Fruit fly (Drosophila melanogaster) whole organism, embryonic: Measurements from ENCODE around the gene CG3342.

ENCODE experiments used
- Antp ChIP-seq: fragments of 200-800 bp; sonication (Bioruptor generic); optimal IDR thresholded peaks from 3 replicates; lab custom pipeline; 2016; ENCODE audit warnings: missing biosample characterization, missing genetic modification characterization
- Atf6 ChIP-seq: fragments of 200-800 bp; sonication (Bioruptor generic); IDR thresholded peaks from 2 replicates; pipeline ENCODE4 v1.3.6; 2022; ENCODE audit warnings: missing biosample characterization, missing genetic modification characterization
- CG10366 ChIP-seq: fragments of 200-800 bp; sonication (Bioruptor generic); IDR thresholded peaks from 2 replicates; pipeline ENCODE4 v1.3.6; 2022; ENCODE audit warnings: missing biosample characterization, missing genetic modification characterization
- CG14860 ChIP-seq: fragments of 200-800 bp; sonication (Bioruptor generic); IDR thresholded peaks from 3 replicates; pipeline ENCODE4 v1.3.6; 2022; ENCODE audit warnings: missing biosample characterization, missing genetic modification characterization; ENCODE audit not compliant: partially characterized antibody
- CG16779 ChIP-seq: fragments of 200-800 bp; sonication (Bioruptor generic); IDR thresholded peaks from 2 replicates; pipeline ENCODE4 v1.3.6; 2022; ENCODE audit warnings: missing biosample characterization, missing genetic modification characterization
- CG17186 ChIP-seq: fragments of 200-800 bp; sonication (Bioruptor generic); optimal IDR thresholded peaks from 3 replicates; lab custom pipeline; 2017; ENCODE audit warnings: missing biosample characterization, missing genetic modification reagents, missing genetic modification characterization
- CG17361 ChIP-seq: fragments of 200-800 bp; sonication (Bioruptor generic); IDR thresholded peaks from 3 replicates; pipeline ENCODE4 v1.3.6; 2022; ENCODE audit warnings: missing biosample characterization, missing genetic modification characterization
- CG18476 ChIP-seq: fragments of 200-800 bp; sonication (Bioruptor generic); optimal IDR thresholded peaks from 2 replicates; lab custom pipeline; 2016; ENCODE audit warnings: missing biosample characterization, mild to moderate bottlenecking, missing genetic modification characterization
- CG30020 ChIP-seq: fragments of 200-800 bp; optimal IDR thresholded peaks from 2 replicates; lab custom pipeline; 2019; ENCODE audit warnings: missing biosample characterization, mild to moderate bottlenecking, missing genetic modification characterization, moderate library complexity
- CG3281 ChIP-seq: fragments of 200-800 bp; sonication (Bioruptor generic); optimal IDR thresholded peaks from 3 replicates; lab custom pipeline; 2017; ENCODE audit warnings: missing biosample characterization, mild to moderate bottlenecking, missing genetic modification characterization
- CG3847 ChIP-seq: fragments of 200-800 bp; sonication (Bioruptor generic); IDR thresholded peaks from 2 replicates; pipeline ENCODE4 v1.3.6; 2022; ENCODE audit warnings: missing biosample characterization, missing genetic modification characterization
- CG3995 ChIP-seq: fragments of 200-800 bp; sonication (Bioruptor generic); optimal IDR thresholded peaks from 3 replicates; lab custom pipeline; 2016; ENCODE audit warnings: missing biosample characterization, missing genetic modification characterization
- CG4360 ChIP-seq: fragments of 200-800 bp; sonication (Bioruptor generic); IDR thresholded peaks from 2 replicates; pipeline ENCODE4 v1.3.6; 2022; ENCODE audit warnings: missing biosample characterization, missing genetic modification characterization
- CG4854 ChIP-seq: fragments of 200-800 bp; sonication (Bioruptor generic); optimal IDR thresholded peaks from 2 replicates; lab custom pipeline; 2016; ENCODE audit warnings: missing biosample characterization, missing genetic modification characterization, inconsistent platforms
- CG5245 ChIP-seq: fragments of 200-800 bp; sonication (Bioruptor generic); optimal IDR thresholded peaks from 3 replicates; lab custom pipeline; 2016; ENCODE audit warnings: missing biosample characterization, missing genetic modification characterization
- CG6175 ChIP-seq: fragments of 200-800 bp; sonication (Bioruptor generic); IDR thresholded peaks from 3 replicates; pipeline ENCODE4 v1.3.6; 2022; ENCODE audit warnings: missing biosample characterization, missing genetic modification characterization
- CG8388 ChIP-seq: fragments of 200-800 bp; sonication (Bioruptor generic); optimal IDR thresholded peaks from 2 replicates; lab custom pipeline; 2019; ENCODE audit warnings: missing biosample characterization, mild to moderate bottlenecking, missing genetic modification characterization, moderate library complexity
- CG8478 ChIP-seq: fragments of >200 bp; optimal IDR thresholded peaks from 2 replicates; lab custom pipeline; 2018
- CG9932 ChIP-seq: fragments of 200-800 bp; sonication (Bioruptor generic); IDR thresholded peaks from 2 replicates; pipeline ENCODE4 v1.3.6; 2022; ENCODE audit warnings: missing biosample characterization, missing genetic modification characterization
- CTCF ChIP-seq: fragments of 200-800 bp; sonication (Bioruptor generic); optimal IDR thresholded peaks from 2 replicates; lab custom pipeline; 2017; ENCODE audit warnings: missing biosample characterization, mild to moderate bottlenecking, missing genetic modification characterization, moderate library complexity
- Dad ChIP-seq: fragments of 200-800 bp; sonication (Bioruptor generic); optimal IDR thresholded peaks from 3 replicates; lab custom pipeline; 2016; ENCODE audit warnings: missing biosample characterization, missing genetic modification characterization
- Dfd ChIP-seq, 2 experiments: fragments of >200 bp; optimal IDR thresholded peaks; 2 replicates each; lab custom pipeline; 2017; ENCODE audit warnings: missing biosample characterization in 2 of 2, missing genetic modification characterization in 2 of 2
- Drgx ChIP-seq: fragments of 200-800 bp; sonication (Bioruptor generic); IDR thresholded peaks from 2 replicates; pipeline ENCODE4 v1.3.6; 2022; ENCODE audit warnings: missing biosample characterization, missing genetic modification characterization
- Fer1 ChIP-seq: fragments of 200-800 bp; sonication (Bioruptor generic); optimal IDR thresholded peaks from 2 replicates; lab custom pipeline; 2017; ENCODE audit warnings: missing biosample characterization, mild to moderate bottlenecking, missing genetic modification characterization
- Fer3 ChIP-seq: fragments of 200-800 bp; sonication (Bioruptor generic); optimal IDR thresholded peaks from 2 replicates; lab custom pipeline; 2018; ENCODE audit warnings: missing biosample characterization, mild to moderate bottlenecking, missing genetic modification characterization, moderate library complexity
- HLH3B ChIP-seq: fragments of 200-800 bp; sonication (Bioruptor generic); IDR thresholded peaks from 2 replicates; pipeline ENCODE4 v1.3.6; 2022; ENCODE audit warnings: missing biosample characterization, missing genetic modification characterization
- HLHmδ ChIP-seq: fragments of 200-800 bp; sonication (Bioruptor generic); optimal IDR thresholded peaks from 2 replicates; lab custom pipeline; 2018; ENCODE audit warnings: missing biosample characterization, mild to moderate bottlenecking, missing genetic modification characterization, moderate library complexity
- bsh ChIP-seq, 2 experiments: fragments of 200-800 bp; sonication (Bioruptor generic); optimal IDR thresholded peaks; 2 replicates each; lab custom pipeline; 2017 to 2018; ENCODE audit warnings: mild to moderate bottlenecking in 2 of 2, missing biosample characterization in 2 of 2, missing genetic modification characterization in 2 of 2, moderate library complexity in 1 of 2
- cas ChIP-seq: fragments of 200-800 bp; sonication (Bioruptor generic); IDR thresholded peaks from 2 replicates; pipeline ENCODE4 v1.3.6; 2022; ENCODE audit warnings: missing biosample characterization, missing genetic modification characterization
- chm ChIP-seq: fragments of 200-800 bp; sonication (Bioruptor generic); IDR thresholded peaks from 2 replicates; pipeline ENCODE4 v1.3.6; 2022; ENCODE audit warnings: missing biosample characterization, missing genetic modification characterization
- dan ChIP-seq: fragments of 200-800 bp; sonication (Bioruptor generic); IDR thresholded peaks from 2 replicates; pipeline ENCODE4 v1.3.6; 2022; ENCODE audit warnings: missing biosample characterization, missing genetic modification characterization
- dm ChIP-seq: fragments of 200-800 bp; sonication (Bioruptor generic); optimal IDR thresholded peaks from 3 replicates; lab custom pipeline; 2016; ENCODE audit warnings: missing biosample characterization, missing genetic modification characterization
- dmrt11E ChIP-seq: fragments of 200-800 bp; sonication (Bioruptor generic); optimal IDR thresholded peaks from 3 replicates; lab custom pipeline; 2018; ENCODE audit warnings: missing biosample characterization, mild to moderate bottlenecking, missing genetic modification characterization, moderate library complexity
- dmrt99B ChIP-seq: fragments of 200-800 bp; sonication (Bioruptor generic); optimal IDR thresholded peaks from 2 replicates; lab custom pipeline; 2018; ENCODE audit warnings: missing biosample characterization, mild to moderate bottlenecking, missing genetic modification characterization, moderate library complexity
- esg ChIP-seq: fragments of 200-800 bp; sonication (Bioruptor generic); conservative IDR thresholded peaks from 2 replicates; pipeline ENCODE4 v1.3.6; 2022; ENCODE audit warnings: missing biosample characterization, missing genetic modification characterization
- fu2 ChIP-seq: fragments of 200-800 bp; sonication (Bioruptor generic); optimal IDR thresholded peaks from 2 replicates; lab custom pipeline; 2016; ENCODE audit warnings: missing biosample characterization, missing genetic modification characterization
- gem ChIP-seq: fragments of 200-800 bp; sonication (Bioruptor generic); optimal IDR thresholded peaks from 2 replicates; lab custom pipeline; 2019; ENCODE audit warnings: missing biosample characterization, mild to moderate bottlenecking, missing genetic modification characterization, moderate library complexity
- hbn ChIP-seq: fragments of 200-800 bp; sonication (Bioruptor generic); IDR thresholded peaks from 2 replicates; pipeline ENCODE4 v1.3.6; 2022; ENCODE audit warnings: missing biosample characterization, missing genetic modification characterization; ENCODE audit not compliant: partially characterized antibody
- lab ChIP-seq: fragments of 200-800 bp; sonication (Bioruptor generic); optimal IDR thresholded peaks from 3 replicates; lab custom pipeline; 2017; ENCODE audit warnings: missing biosample characterization, missing genetic modification characterization, mild to moderate bottlenecking, moderate library complexity, missing genetic modification reagents
- otp ChIP-seq: fragments of 200-800 bp; sonication (Bioruptor generic); IDR thresholded peaks from 3 replicates; pipeline ENCODE4, ENCODE4 v1.3.6; 2022; ENCODE audit warnings: missing biosample characterization, missing genetic modification characterization
- pan ChIP-seq, 4 experiments: fragments of >200 bp in 3 of 4; fragments of 200-800 bp in 1 of 4; sonication (Bioruptor generic) in 1 of 4; optimal IDR thresholded peaks in 3 of 4; IDR thresholded peaks in 1 of 4; 2 replicates each; pipeline versions ENCODE4 v1.3.6 to Lab custom; 2017 to 2022; ENCODE audit warnings: missing biosample characterization in 2 of 4, missing genetic modification characterization in 2 of 4, mixed read lengths in 1 of 4
- peb ChIP-seq: fragments of 200-800 bp; sonication (Bioruptor generic); IDR thresholded peaks from 2 replicates; pipeline ENCODE4 v1.3.6; 2022; ENCODE audit warnings: missing biosample characterization, missing genetic modification characterization
- pnt ChIP-seq: fragments of 200-800 bp; sonication (Bioruptor generic); optimal IDR thresholded peaks from 3 replicates; lab custom pipeline; 2016; ENCODE audit warnings: missing biosample characterization, missing genetic modification characterization
- pum ChIP-seq: fragments of 200-800 bp; sonication (Bioruptor generic); optimal IDR thresholded peaks from 2 replicates; lab custom pipeline; 2016; ENCODE audit warnings: missing biosample characterization, missing genetic modification characterization
- ro ChIP-seq: fragments of 200-800 bp; sonication (Bioruptor generic); IDR thresholded peaks from 2 replicates; pipeline ENCODE4 v1.3.6; 2022; ENCODE audit warnings: missing biosample characterization, missing genetic modification characterization
- schlank ChIP-seq: fragments of 200-800 bp; sonication (Bioruptor generic); optimal IDR thresholded peaks from 2 replicates; lab custom pipeline; 2018; ENCODE audit warnings: missing biosample characterization, mild to moderate bottlenecking, missing genetic modification characterization
- sens ChIP-seq: fragments of 200-800 bp; sonication (Bioruptor generic); peaks from one replicate; lab custom pipeline; 2016; ENCODE audit warnings: missing biosample characterization, missing genetic modification characterization
- tx ChIP-seq: fragments of 200-800 bp; sonication (Bioruptor generic); optimal IDR thresholded peaks from 2 replicates; lab custom pipeline; 2016; ENCODE audit warnings: missing biosample characterization, missing genetic modification characterization
- yki ChIP-seq: fragments of >200 bp; optimal IDR thresholded peaks from 3 replicates; lab custom pipeline; 2018
- zen ChIP-seq: fragments of 200-800 bp; sonication (Bioruptor generic); optimal IDR thresholded peaks from 3 replicates; lab custom pipeline; 2018; ENCODE audit warnings: missing biosample characterization, mild to moderate bottlenecking, missing genetic modification characterization, moderate library complexity
- zfh1 ChIP-seq: fragments of 200-800 bp; sonication (Bioruptor generic); IDR thresholded peaks from 3 replicates; pipeline ENCODE4 v1.3.6; 2022; ENCODE audit warnings: missing biosample characterization, missing genetic modification characterization

The CG3342 gene

DNA sequence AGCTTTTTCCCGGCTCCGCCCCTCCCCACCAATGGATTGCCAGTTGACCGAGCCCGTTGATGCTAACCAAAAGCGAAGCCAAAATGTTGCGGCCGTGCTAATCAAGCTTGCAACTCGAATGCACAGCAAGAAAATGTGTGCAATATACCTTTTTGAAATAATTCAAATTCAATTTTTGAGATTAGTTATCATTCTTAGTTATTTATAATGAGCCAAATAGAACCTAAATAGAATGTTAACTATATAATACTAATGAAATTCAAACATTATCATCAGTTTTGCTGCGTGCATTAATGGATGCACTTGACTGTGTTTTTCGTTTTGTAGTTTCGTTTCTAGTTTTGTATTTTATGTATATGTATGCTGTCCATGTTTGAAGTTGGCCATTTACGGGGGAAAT lies 14.6 kb upstream of the CG3342 start (continued):
- TF ChIP-seq CG4854 (GFP tag; lab: Kevin White, UChicago) (no peak), Fer1 (GFP tag; lab: Kevin White, UChicago) (peak; percentile 14), Dfd (GFP tag; optimal IDR thresholded peaks at IDR 0.05; lab: Kevin White, UChicago) (no peak), tx (GFP tag; lab: Kevin White, UChicago) (no peak), CG14860 (GFP tag; lab: Robert Waterston, UW) (no peak), bsh (GFP tag; optimal IDR thresholded peaks at IDR 0.05; lab: Kevin White, UChicago) (peak in 1 of 2 experiments; percentile 55), pum (GFP tag; lab: Kevin White, UChicago) (no peak), dm (no peak), dan (GFP tag; lab: Robert Waterston, UW) (no peak), CG3847 (no peak), fu2 (GFP tag; lab: Kevin White, UChicago) (no peak), CG3995 (GFP tag; lab: Kevin White, UChicago) (no peak), CG5245 (no peak), CG8388 (GFP tag; lab: Kevin White, UChicago) (peak; percentile 41), CG17186 (GFP tag; lab: Kevin White, UChicago) (no peak), CG16779 (GFP tag; lab: Robert Waterston, UW) (no peak), Dad (no peak), hbn (no peak), esg (GFP tag; lab: Robert Waterston, UW) (peak; percentile 39), pnt (GFP tag; lab: Kevin White, UChicago) (no peak), yki (lab: Kevin White, UChicago) (no peak), lab (GFP tag; lab: Kevin White, UChicago) (peak; percentile 31), CG8478 (lab: Kevin White, UChicago) (no peak), schlank (tag; lab: Kevin White, UChicago) (no peak), dmrt99B (tag; lab: Kevin White, UChicago) (peak; percentile 80), CG6175 (GFP tag; lab: Robert Waterston, UW) (peak; percentile 64; the same call in 1 of the 3 replicates), CG10366 (GFP tag; lab: Robert Waterston, UW) (peak; percentile 47; the same call in 1 of the 2 replicates), sens (peak; percentile 72), CG17361 (GFP tag; lab: Robert Waterston, UW) (peak; percentile 34; the same call in 1 of the 3 replicates), cas (GFP tag; lab: Robert Waterston, UW) (no peak), HLH3B (GFP tag; lab: Robert Waterston, UW) (peak; percentile 50; the same call in 1 of the 2 replicates), CG4360 (GFP tag; lab: Robert Waterston, UW) (no peak), ro (GFP tag; lab: Robert Waterston, UW) (no peak)

DNA sequence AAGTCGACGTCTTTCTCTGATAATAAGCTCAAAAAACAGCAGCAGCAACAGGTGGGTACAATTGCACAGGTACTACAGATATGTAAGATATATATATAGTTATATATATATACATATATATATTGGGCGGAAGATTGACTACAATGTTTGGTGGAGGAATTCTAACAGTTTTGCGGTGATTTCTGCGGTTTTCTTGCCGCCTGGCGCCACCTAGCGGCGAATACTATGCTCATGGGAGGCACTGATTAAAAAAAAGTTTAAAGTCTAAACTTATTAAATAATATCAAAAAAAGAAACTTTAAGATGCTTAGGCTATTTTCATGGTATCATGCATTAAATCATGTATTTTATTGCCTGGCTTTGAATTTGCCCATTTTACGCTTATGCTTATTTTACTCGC lies 13.6 kb upstream of the CG3342 start:
- TF ChIP-seq Antp (GFP tag; lab: Kevin White, UChicago) (no peak), CTCF (GFP tag; lab: Kevin White, UChicago) (peak; percentile 79), CG3281 (GFP tag; lab: Kevin White, UChicago) (no peak), Fer3 (tag; lab: Kevin White, UChicago) (no peak), CG30020 (tag; lab: Kevin White, UChicago) (no peak)
- TF ChIP-seq, all 482 proteins: peak for 1

DNA sequence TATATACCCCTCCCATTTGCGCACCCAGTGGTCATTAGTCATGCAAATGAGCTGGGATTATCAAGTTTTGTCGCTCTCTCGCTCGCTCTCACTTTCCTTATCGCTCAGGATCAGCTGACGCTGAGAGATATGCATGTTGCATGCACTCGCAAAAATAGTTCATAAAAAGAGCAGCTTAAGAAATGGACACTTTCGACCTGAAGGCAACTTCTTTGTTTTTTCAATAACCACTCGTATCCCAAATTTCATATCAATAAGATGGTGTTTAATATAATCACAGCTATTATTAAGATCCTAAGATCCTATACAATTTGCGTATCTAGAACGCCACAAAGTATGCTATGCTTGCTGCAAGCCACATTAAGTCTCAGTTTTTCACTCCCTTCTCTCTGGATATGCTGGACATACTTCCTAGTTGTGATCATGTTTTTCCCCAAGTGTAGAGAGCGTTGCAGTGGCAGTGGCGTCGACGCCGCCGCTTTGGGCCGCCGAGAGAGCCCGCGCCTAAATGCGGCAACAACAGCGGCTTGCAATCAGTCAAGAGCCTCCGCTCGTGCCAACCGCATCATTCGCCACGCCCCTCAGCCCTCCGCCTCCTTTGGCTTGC lies 12.6 kb upstream of the CG3342 start, which contains the start of gene CG34417:
Gene CG34417, plus strand, starts transcription at position 557 of the 607 bp plus-strand sequence.
- no peak for TF ChIP-seq CG18476 (GFP tag; lab: Kevin White, UChicago)
- TF ChIP-seq HLHmδ (GFP tag; lab: Kevin White, UChicago), result no peak
- TF ChIP-seq dmrt11E (tag; lab: Kevin White, UChicago), result peak; percentile 25
- TF ChIP-seq CG9932 (GFP tag; lab: Robert Waterston, UW), result no peak
- no peak for TF ChIP-seq pan (optimal IDR thresholded peaks at IDR 0.05; lab: Kevin White, UChicago)
- no peak for TF ChIP-seq pan (GFP tag; optimal IDR thresholded peaks at IDR 0.05 in 1 of 2, IDR thresholded peaks at IDR 0.05 in 1 of 2)
- no peak for TF ChIP-seq zfh1 (GFP tag; lab: Robert Waterston, UW)
- peak; percentile 58 for TF ChIP-seq zen
- no peak for TF ChIP-seq Atf6 (GFP tag; lab: Robert Waterston, UW)
- TF ChIP-seq gem (tag; lab: Kevin White, UChicago), result peak; percentile 3
- TF ChIP-seq Dfd (GFP tag; optimal IDR thresholded peaks at IDR 0.05; lab: Kevin White, UChicago), result no peak
- TF ChIP-seq otp (GFP tag; lab: Robert Waterston, UW), result no peak
- TF ChIP-seq Drgx, result peak; percentile 62; the same call in 1 of the 2 replicates
- TF ChIP-seq peb (GFP tag; lab: Robert Waterston, UW), result no peak
- TF ChIP-seq chm (GFP tag; lab: Robert Waterston, UW), result no peak
